Fruit fly (Drosophila melanogaster) whole organism, embryonic: ENCODE measurements around the gene CG12069.
A peak's percentile ranks its signal among the peaks of the same experiment; 100 is the strongest.

ENCODE experiments used
- CG11398 ChIP-seq: fragments of 200-800 bp; sonication (Bioruptor generic); optimal IDR thresholded peaks from 2 replicates; lab custom pipeline; 2016; ENCODE audit warnings: missing biosample characterization, missing genetic modification characterization
- CG11695 ChIP-seq: fragments of 200-800 bp; sonication (Bioruptor generic); IDR thresholded peaks from 3 replicates; pipeline ENCODE4 v1.3.6; 2022; ENCODE audit warnings: missing biosample characterization, missing genetic modification characterization
- CG1233 ChIP-seq: fragments of 200-800 bp; sonication (Bioruptor generic); optimal IDR thresholded peaks from 4 replicates; lab custom pipeline; 2018; ENCODE audit warnings: missing biosample characterization, mild to moderate bottlenecking, missing genetic modification characterization
- CG17829 ChIP-seq: fragments of 200-800 bp; optimal IDR thresholded peaks from 2 replicates; lab custom pipeline; 2019; ENCODE audit warnings: missing biosample characterization, mild to moderate bottlenecking, missing genetic modification characterization, moderate library complexity
- CG31224 ChIP-seq: fragments of 200-800 bp; sonication (Bioruptor generic); IDR thresholded peaks from 2 replicates; pipeline ENCODE4 v1.3.6; 2022; ENCODE audit warnings: missing biosample characterization, missing genetic modification characterization
- CG31388 ChIP-seq: fragments of 200-800 bp; sonication (Bioruptor generic); optimal IDR thresholded peaks from 2 replicates; lab custom pipeline; 2016; ENCODE audit warnings: missing biosample characterization, missing genetic modification characterization
- CG3281 ChIP-seq: fragments of 200-800 bp; sonication (Bioruptor generic); optimal IDR thresholded peaks from 3 replicates; lab custom pipeline; 2017; ENCODE audit warnings: missing biosample characterization, mild to moderate bottlenecking, missing genetic modification characterization
- CG33557 ChIP-seq: fragments of 200-800 bp; sonication (Bioruptor generic); optimal IDR thresholded peaks from 2 replicates; lab custom pipeline; 2019; ENCODE audit warnings: missing biosample characterization, mild to moderate bottlenecking, missing genetic modification characterization, moderate library complexity
- CG3407 ChIP-seq: fragments of 200-800 bp; sonication (Bioruptor generic); optimal IDR thresholded peaks from 2 replicates; lab custom pipeline; 2018; ENCODE audit warnings: missing biosample characterization, mild to moderate bottlenecking, missing genetic modification characterization
- CG3838 ChIP-seq: fragments of 200-800 bp; sonication (Bioruptor generic); optimal IDR thresholded peaks from 3 replicates; lab custom pipeline; 2016; ENCODE audit warnings: missing biosample characterization, missing genetic modification characterization
- CG3847 ChIP-seq: fragments of 200-800 bp; sonication (Bioruptor generic); IDR thresholded peaks from 2 replicates; pipeline ENCODE4 v1.3.6; 2022; ENCODE audit warnings: missing biosample characterization, missing genetic modification characterization
- CG4707 ChIP-seq: fragments of 200-800 bp; sonication (Bioruptor generic); optimal IDR thresholded peaks from 2 replicates; lab custom pipeline; 2018; ENCODE audit warnings: missing biosample characterization, mild to moderate bottlenecking, missing genetic modification characterization, moderate library complexity
- CG6654 ChIP-seq: fragments of 200-800 bp; sonication (Bioruptor generic); optimal IDR thresholded peaks from 2 replicates; lab custom pipeline; 2017; ENCODE audit warnings: missing biosample characterization, mild to moderate bottlenecking, missing genetic modification characterization
- CG6683 ChIP-seq: fragments of 200-800 bp; sonication (Bioruptor generic); optimal IDR thresholded peaks from 2 replicates; lab custom pipeline; 2017; ENCODE audit warnings: missing biosample characterization, mild to moderate bottlenecking, missing genetic modification characterization, missing genetic modification reagents
- CG6689 ChIP-seq: fragments of 200-800 bp; sonication (Bioruptor generic); IDR thresholded peaks from 2 replicates; pipeline ENCODE4 v1.3.6; 2022; ENCODE audit warnings: missing biosample characterization, missing genetic modification characterization
- CG7839 ChIP-seq: fragments of 200-800 bp; sonication (Bioruptor generic); optimal IDR thresholded peaks from 3 replicates; lab custom pipeline; 2018; ENCODE audit warnings: missing biosample characterization, mild to moderate bottlenecking, missing genetic modification characterization, moderate library complexity
- CG9727 ChIP-seq: fragments of 200-800 bp; sonication (Bioruptor generic); optimal IDR thresholded peaks from 3 replicates; lab custom pipeline; 2017; ENCODE audit warnings: missing biosample characterization, mild to moderate bottlenecking, missing genetic modification characterization
- CG9876 ChIP-seq: fragments of 200-800 bp; sonication (Bioruptor generic); optimal IDR thresholded peaks from 2 replicates; lab custom pipeline; 2016; ENCODE audit warnings: missing biosample characterization, missing genetic modification characterization
- CG9932 ChIP-seq: fragments of 200-800 bp; sonication (Bioruptor generic); IDR thresholded peaks from 2 replicates; pipeline ENCODE4 v1.3.6; 2022; ENCODE audit warnings: missing biosample characterization, missing genetic modification characterization
- Chrac-16 ChIP-seq: fragments of 200-800 bp; sonication (Bioruptor generic); optimal IDR thresholded peaks from 3 replicates; lab custom pipeline; 2016; ENCODE audit warnings: missing biosample characterization, missing genetic modification characterization
- D ChIP-seq, 2 experiments: fragments of 200-800 bp in 1 of 2; fragments of >200 bp in 1 of 2; sonication (Bioruptor generic) in 1 of 2; optimal IDR thresholded peaks; 2 replicates in 1 of 2; 3 replicates in 1 of 2; lab custom pipeline; 2017; ENCODE audit warnings: mild to moderate bottlenecking in 1 of 2, missing biosample characterization in 1 of 2, missing genetic modification characterization in 1 of 2, missing genetic modification reagents in 1 of 2
- D19B ChIP-seq: fragments of 200-800 bp; sonication (Bioruptor generic); optimal IDR thresholded peaks from 2 replicates; lab custom pipeline; 2017; ENCODE audit warnings: missing biosample characterization, mild to moderate bottlenecking, missing genetic modification characterization
- Deaf1 ChIP-seq: fragments of 200-800 bp; optimal IDR thresholded peaks from 3 replicates; lab custom pipeline; 2019; ENCODE audit warnings: missing biosample characterization, mild to moderate bottlenecking, missing genetic modification characterization, moderate library complexity
- Dek ChIP-seq: fragments of 200-800 bp; sonication (Bioruptor generic); optimal IDR thresholded peaks from 3 replicates; lab custom pipeline; 2019; ENCODE audit warnings: missing biosample characterization, mild to moderate bottlenecking, missing genetic modification characterization, moderate library complexity
- Doc2 ChIP-seq: fragments of 200-800 bp; sonication (Bioruptor generic); IDR thresholded peaks from 2 replicates; pipeline ENCODE4 v1.3.6; 2022; ENCODE audit warnings: missing biosample characterization, missing genetic modification characterization
- Doc3 ChIP-seq: fragments of 200-800 bp; sonication (Bioruptor generic); IDR thresholded peaks from 3 replicates; pipeline ENCODE4 v1.3.6; 2022; ENCODE audit warnings: missing biosample characterization, missing genetic modification characterization; ENCODE audit not compliant: partially characterized antibody
- Dp ChIP-seq: fragments of 200-800 bp; sonication (Bioruptor generic); optimal IDR thresholded peaks from 2 replicates; lab custom pipeline; 2018; ENCODE audit warnings: missing biosample characterization, mild to moderate bottlenecking, missing genetic modification characterization, moderate library complexity
- Elba2 ChIP-seq: fragments of 200-800 bp; sonication (Bioruptor generic); optimal IDR thresholded peaks from 3 replicates; lab custom pipeline; 2016; ENCODE audit warnings: missing biosample characterization, missing genetic modification characterization
- Fer1 ChIP-seq: fragments of 200-800 bp; sonication (Bioruptor generic); optimal IDR thresholded peaks from 2 replicates; lab custom pipeline; 2017; ENCODE audit warnings: missing biosample characterization, mild to moderate bottlenecking, missing genetic modification characterization
- HLH54F ChIP-seq: fragments of 200-800 bp; sonication (Bioruptor generic); optimal IDR thresholded peaks from 3 replicates; lab custom pipeline; 2016; ENCODE audit warnings: missing biosample characterization, missing genetic modification characterization
- Hr78 ChIP-seq, 2 experiments: fragments of 200-800 bp in 1 of 2; fragments of >200 bp in 1 of 2; sonication (Bioruptor generic) in 1 of 2; optimal IDR thresholded peaks; 2 replicates each; lab custom pipeline; 2017 to 2019; ENCODE audit warnings: missing biosample characterization in 2 of 2, missing genetic modification characterization in 2 of 2, mild to moderate bottlenecking in 1 of 2, moderate library complexity in 1 of 2
- Mad ChIP-seq: fragments of 200-800 bp; sonication (Bioruptor generic); optimal IDR thresholded peaks from 2 replicates; lab custom pipeline; 2016; ENCODE audit warnings: missing biosample characterization, missing genetic modification characterization
- Myb ChIP-seq: fragments of 200-800 bp; sonication (Bioruptor generic); optimal IDR thresholded peaks from 2 replicates; lab custom pipeline; 2016; ENCODE audit warnings: missing biosample characterization, missing genetic modification characterization
- Nf-YA ChIP-seq: fragments of 200-800 bp; sonication (Bioruptor generic); IDR thresholded peaks from 2 replicates; pipeline ENCODE4 v1.3.6; 2022; ENCODE audit warnings: missing biosample characterization, missing genetic modification characterization
- Sox102F ChIP-seq: fragments of 200-800 bp; sonication (Bioruptor generic); optimal IDR thresholded peaks from 2 replicates; lab custom pipeline; 2018; ENCODE audit warnings: missing biosample characterization, mild to moderate bottlenecking, missing genetic modification characterization, moderate library complexity
- Tbp ChIP-seq: fragments of >200 bp; optimal IDR thresholded peaks from 2 replicates; lab custom pipeline; 2018; ENCODE audit warnings: missing biosample characterization, missing genetic modification characterization
- ab ChIP-seq: fragments of 200-800 bp; sonication (Bioruptor generic); optimal IDR thresholded peaks from 2 replicates; lab custom pipeline; 2016; ENCODE audit warnings: missing biosample characterization, missing genetic modification characterization
- ase ChIP-seq: fragments of 200-800 bp; sonication (Bioruptor generic); IDR thresholded peaks from 3 replicates; pipeline ENCODE4 v1.3.6; 2022; ENCODE audit warnings: missing biosample characterization, missing genetic modification characterization
- bcd ChIP-seq: fragments of 200-800 bp; sonication (Bioruptor generic); optimal IDR thresholded peaks from 2 replicates; lab custom pipeline; 2017; ENCODE audit warnings: missing biosample characterization, mild to moderate bottlenecking, missing genetic modification characterization
- caup ChIP-seq: fragments of 200-800 bp; sonication (Bioruptor generic); optimal IDR thresholded peaks from 3 replicates; lab custom pipeline; 2017; ENCODE audit warnings: missing biosample characterization, mild to moderate bottlenecking, missing genetic modification characterization, moderate library complexity; ENCODE audit not compliant: severe bottlenecking
- fd3F ChIP-seq: fragments of 200-800 bp; sonication (Bioruptor generic); optimal IDR thresholded peaks from 2 replicates; lab custom pipeline; 2018; ENCODE audit warnings: missing biosample characterization, mild to moderate bottlenecking, missing genetic modification characterization, moderate library complexity
- her ChIP-seq: fragments of 200-800 bp; sonication (Bioruptor generic); optimal IDR thresholded peaks from 2 replicates; lab custom pipeline; 2016; ENCODE audit warnings: missing biosample characterization, missing genetic modification characterization
- lab ChIP-seq: fragments of 200-800 bp; sonication (Bioruptor generic); optimal IDR thresholded peaks from 3 replicates; lab custom pipeline; 2017; ENCODE audit warnings: missing biosample characterization, missing genetic modification characterization, mild to moderate bottlenecking, moderate library complexity, missing genetic modification reagents
- odd ChIP-seq: fragments of 200-800 bp; sonication (Bioruptor generic); optimal IDR thresholded peaks from 2 replicates; lab custom pipeline; 2017; ENCODE audit warnings: missing biosample characterization, mild to moderate bottlenecking, missing genetic modification characterization
- peb ChIP-seq: fragments of 200-800 bp; sonication (Bioruptor generic); IDR thresholded peaks from 2 replicates; pipeline ENCODE4 v1.3.6; 2022; ENCODE audit warnings: missing biosample characterization, missing genetic modification characterization
- phol ChIP-seq: fragments of 200-800 bp; sonication (Bioruptor generic); optimal IDR thresholded peaks from 3 replicates; lab custom pipeline; 2018; ENCODE audit warnings: missing biosample characterization, mild to moderate bottlenecking, missing genetic modification characterization, moderate library complexity
- pum ChIP-seq: fragments of 200-800 bp; sonication (Bioruptor generic); optimal IDR thresholded peaks from 2 replicates; lab custom pipeline; 2016; ENCODE audit warnings: missing biosample characterization, missing genetic modification characterization
- pzg ChIP-seq: fragments of 200-800 bp; sonication (Bioruptor generic); optimal IDR thresholded peaks from 3 replicates; lab custom pipeline; 2018; ENCODE audit warnings: missing biosample characterization, mild to moderate bottlenecking, missing genetic modification characterization, moderate library complexity
- rib ChIP-seq: fragments of 200-800 bp; sonication (Bioruptor generic); IDR thresholded peaks from 2 replicates; pipeline ENCODE4 v1.3.6; 2022; ENCODE audit warnings: missing biosample characterization, missing genetic modification characterization
- sisA ChIP-seq: fragments of 200-800 bp; sonication (Bioruptor generic); IDR thresholded peaks from 2 replicates; pipeline ENCODE4 v1.3.6; 2022; ENCODE audit warnings: missing biosample characterization, missing genetic modification characterization
- tx ChIP-seq: fragments of 200-800 bp; sonication (Bioruptor generic); optimal IDR thresholded peaks from 2 replicates; lab custom pipeline; 2016; ENCODE audit warnings: missing biosample characterization, missing genetic modification characterization

CG12069 gene

dm6 chr3R:30734576-30734975 is 39.3 kb upstream of the CG12069 start (continued):
- TF ChIP-seq sisA (GFP tag; lab: Robert Waterston, UW) (peak; percentile 33; the same call in 1 of the 2 replicates), D19B (GFP tag; lab: Kevin White, UChicago) (no peak), CG6683 (GFP tag; lab: Kevin White, UChicago) (no peak), CG3281 (GFP tag; lab: Kevin White, UChicago) (no peak), ase (GFP tag; lab: Robert Waterston, UW) (no peak), Sox102F (GFP tag; lab: Kevin White, UChicago) (peak; percentile 45), CG33557 (GFP tag; lab: Kevin White, UChicago) (peak; percentile 34), Doc2 (no peak), caup (no peak), Doc3 (GFP tag; lab: Robert Waterston, UW) (no peak), CG17829 (tag; lab: Kevin White, UChicago) (peak; percentile 57), Hr78 (GFP tag; optimal IDR thresholded peaks at IDR 0.05; lab: Kevin White, UChicago) (no peak), odd (GFP tag; lab: Kevin White, UChicago) (no peak), Nf-YA (GFP tag; lab: Robert Waterston, UW) (0 out of 2 replicates have a peak, but pooled peaks have one; percentile 13), peb (GFP tag; lab: Robert Waterston, UW) (no peak), Deaf1 (tag; lab: Kevin White, UChicago) (peak; percentile 11), CG7839 (tag; lab: Kevin White, UChicago) (peak; percentile 55), CG1233 (GFP tag; lab: Kevin White, UChicago) (no peak), Tbp (GFP tag; lab: Kevin White, UChicago) (no peak), D (optimal IDR thresholded peaks at IDR 0.05; lab: Kevin White, UChicago) (no peak), D (GFP tag; optimal IDR thresholded peaks at IDR 0.05; lab: Kevin White, UChicago) (peak; percentile 50), CG11398 (GFP tag; lab: Kevin White, UChicago) (no peak), rib (GFP tag; lab: Robert Waterston, UW) (no peak), fd3F (GFP tag; lab: Kevin White, UChicago) (no peak), ab (GFP tag; lab: Kevin White, UChicago) (no peak), HLH54F (GFP tag; lab: Kevin White, UChicago) (no peak), Chrac-16 (GFP tag; lab: Kevin White, UChicago) (peak; percentile 30), Fer1 (no peak), Elba2 (GFP tag; lab: Kevin White, UChicago) (no peak), CG31388 (GFP tag; lab: Kevin White, UChicago) (no peak), CG11695 (GFP tag; lab: Robert Waterston, UW) (no peak), phol (peak; percentile 55), pzg (GFP tag; lab: Kevin White, UChicago) (no peak), tx (GFP tag; lab: Kevin White, UChicago) (no peak), CG9876 (GFP tag; lab: Kevin White, UChicago) (no peak), CG4707 (GFP tag; lab: Kevin White, UChicago) (no peak), lab (GFP tag; lab: Kevin White, UChicago) (peak; percentile 5), CG3407 (GFP tag; lab: Kevin White, UChicago) (no peak), CG3847 (GFP tag; lab: Robert Waterston, UW) (no peak), bcd (no peak), CG9727 (GFP tag; lab: Kevin White, UChicago) (peak; percentile 57), CG6654 (GFP tag; lab: Kevin White, UChicago) (no peak), pum (GFP tag; lab: Kevin White, UChicago) (no peak), Dek (tag; lab: Kevin White, UChicago) (no peak), CG31224 (GFP tag; lab: Robert Waterston, UW) (no peak), CG3838 (GFP tag; lab: Kevin White, UChicago) (no peak), Myb (GFP tag; lab: Kevin White, UChicago) (no peak), CG9932 (GFP tag; lab: Robert Waterston, UW) (no peak), CG6689 (GFP tag; lab: Robert Waterston, UW) (peak; percentile 46; the same call in 1 of the 2 replicates), her (GFP tag; lab: Kevin White, UChicago) (no peak), Mad (GFP tag; lab: Kevin White, UChicago) (no peak), Dp (no peak)
